Fruit fly (Drosophila melanogaster): ENCODE data around the gene Dpck.

The Dpck gene

dm6 chr3R:7086377-7087200, 4.6 kb downstream of the Dpck start, which contains the start of gene alphaTub84B (continued):
- no peak for TF ChIP-seq CG3995 (GFP tag; optimal IDR thresholded peaks at IDR 0.05)
- TF ChIP-seq CG6683 (GFP tag; optimal IDR thresholded peaks at IDR 0.05): peak; percentile 19
- peak; percentile 62 for TF ChIP-seq Ets97D (GFP tag; optimal IDR thresholded peaks at IDR 0.05)
- peak; percentile 52 for TF ChIP-seq Xbp1 (GFP tag; optimal IDR thresholded peaks at IDR 0.05)
- TF ChIP-seq CG10565 (GFP tag; optimal IDR thresholded peaks at IDR 0.05): no peak
- peak; percentile 43 for TF ChIP-seq CTCF (GFP tag; optimal IDR thresholded peaks at IDR 0.05)
- TF ChIP-seq insv (GFP tag; optimal IDR thresholded peaks at IDR 0.05): peak in 1 of 2 experiments; percentile 44
- no peak for TF ChIP-seq CG4820 (GFP tag; optimal IDR thresholded peaks at IDR 0.05)
- no peak for TF ChIP-seq CG10462 (GFP tag; optimal IDR thresholded peaks at IDR 0.05)
- peak; percentile 23 for TF ChIP-seq CoRest (tag; optimal IDR thresholded peaks at IDR 0.05)
- TF ChIP-seq eve (GFP tag; optimal IDR thresholded peaks at IDR 0.05): no peak
- TF ChIP-seq wek (GFP tag; optimal IDR thresholded peaks at IDR 0.05): peak; percentile 70
- TF ChIP-seq CG13123 (GFP tag; optimal IDR thresholded peaks at IDR 0.05): peak; percentile 56
- peak; percentile 66 for TF ChIP-seq CG17829 (tag; optimal IDR thresholded peaks at IDR 0.05)
- no peak for TF ChIP-seq CG1602 (GFP tag; optimal IDR thresholded peaks at IDR 0.05)
- TF ChIP-seq CG14050 (GFP tag; IDR thresholded peaks at IDR 0.05): peak; percentile 25; the same call in 1 of the 3 replicates
- TF ChIP-seq Atf3 (GFP tag; optimal IDR thresholded peaks at IDR 0.05): peak; percentile 83
- TF ChIP-seq D19B (GFP tag; optimal IDR thresholded peaks at IDR 0.05): no peak
- 0 out of 2 replicates have a peak, but pooled peaks have one; percentile 31 for TF ChIP-seq sens-2 (GFP tag; IDR thresholded peaks at IDR 0.05)
- TF ChIP-seq CG11398 (GFP tag; optimal IDR thresholded peaks at IDR 0.05): peak; percentile 64
- TF ChIP-seq CG3726 (GFP tag; IDR thresholded peaks at IDR 0.05): no peak
- peak; percentile 53 for TF ChIP-seq CG1792 (GFP tag; optimal IDR thresholded peaks at IDR 0.05)
- TF ChIP-seq ftz-f1 (GFP tag; optimal IDR thresholded peaks at IDR 0.05): peak; percentile 75
- TF ChIP-seq sqz (GFP tag; optimal IDR thresholded peaks at IDR 0.05): peak; percentile 99
- no peak for TF ChIP-seq CG9437 (GFP tag; optimal IDR thresholded peaks at IDR 0.05)
- peak; percentile 39 for TF ChIP-seq gem (tag; optimal IDR thresholded peaks at IDR 0.05)
- peak; percentile 48; the same call in 1 of the 2 replicates for TF ChIP-seq CG5953 (GFP tag; IDR thresholded peaks at IDR 0.05)
- peak; percentile 80 for TF ChIP-seq eyg (GFP tag; optimal IDR thresholded peaks at IDR 0.05)
- peak; percentile 63 for TF ChIP-seq CG3281 (GFP tag; optimal IDR thresholded peaks at IDR 0.05)
- TF ChIP-seq run (tag; optimal IDR thresholded peaks at IDR 0.05): peak; percentile 2
- peak; percentile 47 for TF ChIP-seq CG8388 (GFP tag; optimal IDR thresholded peaks at IDR 0.05)
- peak; percentile 74 for TF ChIP-seq CG6765 (GFP tag; optimal IDR thresholded peaks at IDR 0.05)
- peak; percentile 29 for TF ChIP-seq CG12155 (GFP tag; optimal IDR thresholded peaks at IDR 0.05)
- peak; percentile 67 for TF ChIP-seq slbo (GFP tag; IDR thresholded peaks at IDR 0.05)
- TF ChIP-seq Lhr (GFP tag; optimal IDR thresholded peaks at IDR 0.05): peak; percentile 88
- TF ChIP-seq CG16863 (GFP tag; optimal IDR thresholded peaks at IDR 0.05): peak; percentile 73
- TF ChIP-seq Hr39 (optimal IDR thresholded peaks at IDR 0.05): no peak
- TF ChIP-seq lbe (GFP tag; optimal IDR thresholded peaks at IDR 0.05): peak; percentile 57
- no peak for TF ChIP-seq CG15479 (GFP tag; optimal IDR thresholded peaks at IDR 0.05)
- peak; percentile 48 for TF ChIP-seq bab2 (GFP tag; optimal IDR thresholded peaks at IDR 0.05)
- TF ChIP-seq tio (GFP tag; optimal IDR thresholded peaks at IDR 0.05): no peak
- peak; percentile 85 for TF ChIP-seq CG10543 (GFP tag; optimal IDR thresholded peaks at IDR 0.05)
- peak; percentile 79 for TF ChIP-seq pb (GFP tag; optimal IDR thresholded peaks at IDR 0.05)
- TF ChIP-seq Myb (GFP tag; optimal IDR thresholded peaks at IDR 0.05): peak; percentile 44
- no peak for TF ChIP-seq usp (GFP tag; optimal IDR thresholded peaks at IDR 0.05)
- no peak for TF ChIP-seq CG6254 (GFP tag; optimal IDR thresholded peaks at IDR 0.05)
- peak; percentile 79 for TF ChIP-seq CG1647 (GFP tag; optimal IDR thresholded peaks at IDR 0.05)
- no peak for TF ChIP-seq hth (optimal IDR thresholded peaks at IDR 0.05)
- no peak for TF ChIP-seq TFAM (GFP tag; optimal IDR thresholded peaks at IDR 0.05)
- TF ChIP-seq Fer3 (tag; optimal IDR thresholded peaks at IDR 0.05): peak; percentile 57
- TF ChIP-seq Ravus (GFP tag; IDR thresholded peaks at IDR 0.05): no peak

All from whole organism, embryonic.